Worm (Caenorhabditis elegans): ENCODE measurements around the gene pqn-35.

Gene pqn-35

DNA sequence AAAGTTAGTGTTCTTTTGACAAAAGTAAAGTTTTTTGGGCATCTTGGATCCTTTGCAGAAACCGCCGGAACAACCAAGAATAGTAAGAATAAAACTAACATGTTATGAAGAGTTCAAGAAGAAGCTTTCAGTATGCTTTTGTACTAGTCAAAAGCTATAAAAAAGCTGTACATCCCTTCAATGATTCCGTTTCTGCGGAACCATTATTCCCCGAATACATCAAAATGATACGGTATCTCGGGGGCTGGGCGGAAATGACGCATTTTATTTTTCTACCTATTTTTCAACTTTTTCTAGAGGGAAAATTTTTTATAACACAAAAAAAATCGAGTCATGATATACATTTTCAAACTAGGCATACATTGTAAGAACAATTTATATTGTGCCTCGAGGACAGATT is 6.9 kb downstream of the pqn-35 start, which contains the start of gene clec-138:
Gene clec-138 (minus strand): TSS at position 101 of the 400 bp plus-strand sequence.
- TF ChIP-seq ceh-82 (tag; optimal IDR thresholded peaks at IDR 0.05) (no peak), elt-3 (tag; optimal IDR thresholded peaks at IDR 0.05) (no peak), jun-1 (tag; optimal IDR thresholded peaks at IDR 0.05) (no peak), ceh-9 (tag; optimal IDR thresholded peaks at IDR 0.05) (no peak), R02D3.7 (tag; optimal IDR thresholded peaks at IDR 0.05) (no peak), sea-2 (GFP tag; optimal IDR thresholded peaks at IDR 0.05) (no peak), fkh-10 (GFP tag; optimal IDR thresholded peaks at IDR 0.05) (no peak), zag-1 (tag; optimal IDR thresholded peaks at IDR 0.05) (no peak), nhr-43 (tag; optimal IDR thresholded peaks at IDR 0.05; ENCODE audit: poor library complexity, severe bottlenecking) (no peak), snpc-4 (tag; optimal IDR thresholded peaks at IDR 0.05) (no peak), lsy-12 (tag; optimal IDR thresholded peaks at IDR 0.05) (no peak), ztf-4 (tag; optimal IDR thresholded peaks at IDR 0.05) (no peak), tbx-2 (tag; optimal IDR thresholded peaks at IDR 0.05) (no peak), unc-39 (tag; optimal IDR thresholded peaks at IDR 0.05) (no peak), hmg-11 (tag; optimal IDR thresholded peaks at IDR 0.05) (no peak), nhr-23 (tag; optimal IDR thresholded peaks at IDR 0.05) (no peak), unc-62 (GFP tag; optimal IDR thresholded peaks at IDR 0.05) (no peak), fkh-2 (tag; optimal IDR thresholded peaks at IDR 0.05) (no peak), mdl-1 (tag; optimal IDR thresholded peaks at IDR 0.05) (no peak)

DNA sequence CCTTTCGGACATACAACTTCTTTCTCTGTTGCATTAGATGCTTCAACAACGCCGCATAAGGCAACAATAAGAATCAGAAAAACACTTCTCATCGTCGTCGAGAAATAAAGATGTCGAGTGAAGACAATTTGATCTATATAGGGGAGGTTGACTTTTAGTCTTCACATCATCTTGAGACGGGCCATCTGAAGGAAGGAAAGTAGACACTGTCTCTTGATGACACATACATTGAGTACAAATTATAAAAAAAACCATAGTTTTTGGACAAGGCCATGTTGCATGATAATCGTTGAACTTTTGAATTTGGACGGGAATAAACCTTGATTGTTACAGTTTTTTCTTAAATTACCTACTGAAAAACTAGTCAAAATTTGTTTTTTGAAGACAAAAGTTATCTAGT is 8.9 kb downstream of the pqn-35 start, which contains the start of gene clec-139:
Gene clec-139 (minus strand): TSS at position 101 of the 400 bp plus-strand sequence.
- no peak for TF ChIP-seq zag-1 (tag; optimal IDR thresholded peaks at IDR 0.05)
- no peak for TF ChIP-seq nhr-12 (tag; optimal IDR thresholded peaks at IDR 0.05)
- TF ChIP-seq ztf-4 (tag; optimal IDR thresholded peaks at IDR 0.05) = no peak
- no peak for TF ChIP-seq ceh-82 (tag; optimal IDR thresholded peaks at IDR 0.05)
- no peak for TF ChIP-seq aly-2 (tag; optimal IDR thresholded peaks at IDR 0.05)
- no peak for TF ChIP-seq ceh-16 (tag; optimal IDR thresholded peaks at IDR 0.05)
- no peak for TF ChIP-seq elt-1 (tag; optimal IDR thresholded peaks at IDR 0.05)
- no peak for TF ChIP-seq pqm-1 (tag; optimal IDR thresholded peaks at IDR 0.05)
- no peak for TF ChIP-seq ztf-11 (tag; optimal IDR thresholded peaks at IDR 0.05)
- no peak for TF ChIP-seq fkh-10 (GFP tag; optimal IDR thresholded peaks at IDR 0.05)
- TF ChIP-seq fkh-2 (tag; optimal IDR thresholded peaks at IDR 0.05) = no peak
- TF ChIP-seq nhr-23 (tag; optimal IDR thresholded peaks at IDR 0.05) = no peak
- TF ChIP-seq nhr-76 (tag; optimal IDR thresholded peaks at IDR 0.05) = no peak
- TF ChIP-seq ama-1 (optimal IDR thresholded peaks at IDR 0.05) = no peak
- TF ChIP-seq lsy-12 (tag; optimal IDR thresholded peaks at IDR 0.05) = no peak
- TF ChIP-seq unc-39 (tag; optimal IDR thresholded peaks at IDR 0.05) = no peak
- no peak for TF ChIP-seq snpc-4 (tag; optimal IDR thresholded peaks at IDR 0.05)
- no peak for TF ChIP-seq nhr-28 (tag; optimal IDR thresholded peaks at IDR 0.05)

DNA sequence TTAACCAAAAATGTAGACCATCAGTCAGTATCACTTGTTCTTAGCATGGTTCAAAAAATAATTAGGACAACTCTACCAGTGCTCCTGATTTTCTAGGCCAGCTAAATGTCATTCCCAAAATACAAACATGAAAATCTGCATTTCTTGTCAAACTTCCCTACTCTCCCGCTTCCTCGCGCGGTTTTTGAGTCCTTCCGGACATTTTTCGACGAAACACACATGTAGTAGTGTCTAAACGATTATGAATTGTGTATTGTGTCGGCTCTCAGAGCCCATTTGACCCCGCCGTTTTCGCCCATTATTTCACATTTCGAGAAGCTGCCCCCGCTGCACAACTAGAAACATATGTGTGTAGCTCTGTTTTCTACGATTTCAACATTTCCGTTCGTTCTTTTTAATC is 13.8 kb downstream of the pqn-35 start, which contains the start of gene F35D11.1:
Gene F35D11.1 (plus strand): TSS at position 301 of the 400 bp plus-strand sequence.
- TF ChIP-seq fkh-10 (GFP tag; optimal IDR thresholded peaks at IDR 0.05) (no peak), elt-3 (tag; optimal IDR thresholded peaks at IDR 0.05) (no peak), mml-1 (tag; optimal IDR thresholded peaks at IDR 0.05) (no peak), nhr-12 (tag; optimal IDR thresholded peaks at IDR 0.05) (no peak), elt-1 (tag; optimal IDR thresholded peaks at IDR 0.05) (no peak), ceh-16 (tag; optimal IDR thresholded peaks at IDR 0.05) (no peak), ztf-4 (tag; optimal IDR thresholded peaks at IDR 0.05) (no peak), nhr-28 (tag; optimal IDR thresholded peaks at IDR 0.05) (no peak), jun-1 (tag; optimal IDR thresholded peaks at IDR 0.05) (no peak), lin-15B (tag; optimal IDR thresholded peaks at IDR 0.05) (no peak), lsy-12 (tag; optimal IDR thresholded peaks at IDR 0.05) (no peak), fkh-2 (tag; optimal IDR thresholded peaks at IDR 0.05) (no peak), egl-5 (tag; optimal IDR thresholded peaks at IDR 0.05) (no peak), egl-27 (tag; optimal IDR thresholded peaks at IDR 0.05) (no peak), fos-1 (tag; optimal IDR thresholded peaks at IDR 0.05) (no peak)

DNA sequence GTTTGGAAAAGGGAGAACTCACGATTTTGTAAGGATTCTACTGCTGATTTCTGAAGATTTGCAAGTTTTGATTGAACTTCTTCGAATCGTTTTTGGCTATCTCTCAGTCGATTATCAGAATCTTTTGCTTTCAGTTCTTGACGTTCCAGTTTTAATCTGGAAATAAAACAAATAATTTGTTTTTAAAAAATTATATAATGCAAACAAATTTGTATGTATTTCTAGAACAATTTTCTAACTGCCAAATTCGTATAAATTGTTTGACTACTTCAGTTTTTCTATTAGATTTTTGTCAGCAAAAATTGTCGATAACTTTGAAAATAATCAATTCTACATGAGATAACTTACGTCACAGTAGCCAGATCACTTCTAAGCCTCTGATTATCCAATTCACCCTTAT is 18.7 kb downstream of the pqn-35 start:
- TF ChIP-seq ceh-82 (tag; optimal IDR thresholded peaks at IDR 0.05) = no peak
- no peak for TF ChIP-seq mml-1 (tag; optimal IDR thresholded peaks at IDR 0.05)
- no peak for TF ChIP-seq lsy-12 (tag; optimal IDR thresholded peaks at IDR 0.05)
- TF ChIP-seq ZK546.5 (tag; optimal IDR thresholded peaks at IDR 0.05) = no peak
- TF ChIP-seq nhr-11 (tag; optimal IDR thresholded peaks at IDR 0.05) = no peak
- no peak for TF ChIP-seq pqm-1 (tag; optimal IDR thresholded peaks at IDR 0.05)

DNA sequence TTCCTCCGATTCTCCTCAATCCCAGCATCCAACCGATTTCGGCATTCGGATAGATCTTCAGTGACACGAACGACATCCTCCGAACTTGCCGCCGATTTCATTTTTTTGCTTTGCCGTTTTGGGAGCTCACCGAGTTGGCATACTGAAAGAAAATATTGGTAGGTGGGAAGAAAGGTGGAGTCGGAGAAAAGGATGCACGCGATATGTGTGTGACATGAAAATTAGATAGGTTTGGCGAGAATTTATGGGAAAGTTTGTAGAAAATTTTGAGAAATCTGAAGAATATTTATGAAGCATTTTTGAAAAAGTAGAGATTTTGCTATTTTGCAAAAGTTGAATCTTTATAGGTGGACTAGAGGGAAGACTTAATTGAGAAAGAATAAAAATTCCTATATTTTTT is 25.4 kb downstream of the pqn-35 start, which contains the start of gene che-10:
Gene che-10 (minus strand): TSS at position 101 of the 400 bp plus-strand sequence.
- TF ChIP-seq fkh-10 (GFP tag; optimal IDR thresholded peaks at IDR 0.05) = no peak
- TF ChIP-seq fkh-2 (tag; optimal IDR thresholded peaks at IDR 0.05) = no peak
- TF ChIP-seq skn-1 (tag; optimal IDR thresholded peaks at IDR 0.05) = no peak
- TF ChIP-seq ceh-9 (tag; optimal IDR thresholded peaks at IDR 0.05) = no peak
- no peak for TF ChIP-seq ztf-11 (tag; optimal IDR thresholded peaks at IDR 0.05)
- no peak for TF ChIP-seq ztf-4 (tag; optimal IDR thresholded peaks at IDR 0.05)
- TF ChIP-seq lsy-12 (tag; optimal IDR thresholded peaks at IDR 0.05) = no peak
- TF ChIP-seq pha-4 (tag; optimal IDR thresholded peaks at IDR 0.05) = no peak
- TF ChIP-seq ceh-82 (tag; optimal IDR thresholded peaks at IDR 0.05) = no peak
- TF ChIP-seq elt-2 (tag; optimal IDR thresholded peaks at IDR 0.05) = no peak
- TF ChIP-seq elt-1 (tag; optimal IDR thresholded peaks at IDR 0.05) = no peak
- TF ChIP-seq ZK546.5 (tag; optimal IDR thresholded peaks at IDR 0.05) = no peak
- TF ChIP-seq daf-12 (tag; optimal IDR thresholded peaks at IDR 0.05) = no peak
- TF ChIP-seq nhr-25 (tag; optimal IDR thresholded peaks at IDR 0.05) = no peak
- TF ChIP-seq ceh-16 (tag; optimal IDR thresholded peaks at IDR 0.05) = no peak
- no peak for TF ChIP-seq zag-1 (tag; optimal IDR thresholded peaks at IDR 0.05)
- no peak for TF ChIP-seq aly-2 (tag; optimal IDR thresholded peaks at IDR 0.05)
- TF ChIP-seq mdl-1 (tag; optimal IDR thresholded peaks at IDR 0.05) = no peak
- no peak for TF ChIP-seq nhr-43 (tag; optimal IDR thresholded peaks at IDR 0.05; ENCODE audit: poor library complexity, severe bottlenecking)

All from whole organism, L3 larva.